Worm (Caenorhabditis elegans) whole organism, L1 larva: ENCODE data around the gene cyp-31A2.
"Not testable (repeated sequence)": the region's sequence is repeated elsewhere in the genome, so short reads cannot be mapped to it uniquely, and the experiment has no call there.

Source experiments
- C16A3.4 ChIP-seq: fragments of 150-350 bp; optimal IDR thresholded peaks from 2 replicates; lab custom pipeline; 2014; ENCODE audit warnings: missing biosample characterization, missing genetic modification characterization
- alr-1 ChIP-seq: fragments of 200-800 bp; sonication (Bioruptor generic); optimal IDR thresholded peaks from 2 replicates; lab custom pipeline; 2018; ENCODE audit warnings: borderline replicate concordance, mild to moderate bottlenecking, missing genetic modification characterization, missing compliant biosample characterization
- ceh-63 ChIP-seq: fragments of 200-800 bp; sonication (Bioruptor generic); optimal IDR thresholded peaks from 2 replicates; lab custom pipeline; 2018; ENCODE audit warnings: mild to moderate bottlenecking, missing genetic modification characterization, missing compliant biosample characterization
- ceh-88 ChIP-seq: fragments of 200-800 bp; sonication (Bioruptor generic); IDR thresholded peaks from 2 replicates; pipeline ENCODE4 v1.3.6; 2022; ENCODE audit warnings: missing genetic modification characterization, missing compliant biosample characterization
- ceh-90 ChIP-seq: sonication (generic microtip); optimal IDR thresholded peaks from 2 replicates; lab custom pipeline; 2016; ENCODE audit warnings: missing genetic modification characterization, missing compliant biosample characterization
- ces-1 ChIP-seq: fragments of 150-350 bp; optimal IDR thresholded peaks from 2 replicates; lab custom pipeline; 2014; ENCODE audit warnings: missing biosample characterization, missing genetic modification reagents, missing genetic modification characterization
- dsc-1 ChIP-seq: sonication (generic microtip); optimal IDR thresholded peaks from 2 replicates; lab custom pipeline; 2016; ENCODE audit warnings: mild to moderate bottlenecking, missing genetic modification characterization, missing compliant biosample characterization
- efl-1 ChIP-seq, 4 experiments: fragments of 150-350 bp; optimal IDR thresholded peaks in 3 of 4; peaks in 1 of 4; 1 replicate in 1 of 4; 2 replicates in 3 of 4; lab custom pipeline; 2014; ENCODE audit warnings: missing biosample characterization in 2 of 4, missing genetic modification characterization in 2 of 4, missing genetic modification reagents in 2 of 4
- efl-3 ChIP-seq: fragments of 200-800 bp; sonication (Bioruptor generic); optimal IDR thresholded peaks from 2 replicates; lab custom pipeline; 2018; ENCODE audit warnings: mild to moderate bottlenecking, missing genetic modification characterization, missing compliant biosample characterization
- egl-27 ChIP-seq, 2 experiments: fragments of 150-350 bp in 1 of 2; sonication (generic microtip); optimal IDR thresholded peaks; 3 replicates each; lab custom pipeline; 2017 to 2018; ENCODE audit warnings: missing biosample characterization in 2 of 2, missing genetic modification characterization in 2 of 2, missing genetic modification reagents in 2 of 2
- fos-1 ChIP-seq: fragments of 150-350 bp; optimal IDR thresholded peaks from 2 replicates; lab custom pipeline; 2014; ENCODE audit warnings: missing biosample characterization, missing genetic modification characterization
- grh-1 ChIP-seq: fragments of 200-800 bp; sonication (Bioruptor generic); IDR thresholded peaks from 2 replicates; pipeline ENCODE4 v1.3.6; 2022; ENCODE audit warnings: missing genetic modification reagents, missing genetic modification characterization, missing compliant biosample characterization
- hlh-17 ChIP-seq: fragments of 200-800 bp; sonication (Bioruptor generic); optimal IDR thresholded peaks from 2 replicates; lab custom pipeline; 2018; ENCODE audit warnings: missing genetic modification characterization, mild to moderate bottlenecking, missing compliant biosample characterization, moderate library complexity, borderline replicate concordance
- hpl-2 ChIP-seq: fragments of 150-350 bp; optimal IDR thresholded peaks from 2 replicates; lab custom pipeline; 2014; ENCODE audit warnings: missing biosample characterization, missing genetic modification reagents, missing genetic modification characterization
- lin-15B ChIP-seq: fragments of 150-350 bp; sonication (generic microtip); optimal IDR thresholded peaks from 3 replicates; lab custom pipeline; 2014; ENCODE audit warnings: missing biosample characterization, missing genetic modification characterization
- lsy-2 ChIP-seq, 2 experiments: fragments of 150-350 bp; optimal IDR thresholded peaks; 2 replicates each; lab custom pipeline; 2014; ENCODE audit warnings: missing biosample characterization in 2 of 2, missing genetic modification characterization in 2 of 2
- nhr-19 ChIP-seq: fragments of 200-800 bp; sonication (Bioruptor generic); conservative IDR thresholded peaks from 2 replicates; pipeline ENCODE4 v1.3.6; 2022; ENCODE audit warnings: missing genetic modification characterization, missing compliant biosample characterization
- nhr-71 ChIP-seq: sonication (generic microtip); optimal IDR thresholded peaks from 2 replicates; lab custom pipeline; 2016; ENCODE audit warnings: mild to moderate bottlenecking, missing genetic modification characterization, moderate library complexity, missing compliant biosample characterization
- nhr-85 ChIP-seq: sonication (generic microtip); peaks from one replicate; lab custom pipeline; 2016; ENCODE audit warnings: missing genetic modification characterization, inconsistent platforms, missing compliant biosample characterization
- pag-3 ChIP-seq: sonication (generic microtip); optimal IDR thresholded peaks from 2 replicates; lab custom pipeline; 2017; ENCODE audit warnings: missing genetic modification characterization, mild to moderate bottlenecking, missing compliant biosample characterization, antibody characterized with exemption, borderline replicate concordance; ENCODE audit not compliant: insufficient read depth
- skn-1 ChIP-seq: fragments of 150-350 bp; optimal IDR thresholded peaks from 2 replicates; lab custom pipeline; 2014; ENCODE audit warnings: missing biosample characterization, missing genetic modification characterization
- snu-23 ChIP-seq: sonication (generic microtip); optimal IDR thresholded peaks from 2 replicates; lab custom pipeline; 2016; ENCODE audit warnings: missing genetic modification characterization, missing compliant biosample characterization
- swsn-7 ChIP-seq: sonication (generic microtip); optimal IDR thresholded peaks from 2 replicates; lab custom pipeline; 2016; ENCODE audit warnings: missing genetic modification characterization, missing compliant biosample characterization
- tlp-1 ChIP-seq: fragments of 150-350 bp; optimal IDR thresholded peaks from 2 replicates; lab custom pipeline; 2014; ENCODE audit warnings: missing biosample characterization, missing genetic modification characterization
- unc-30 ChIP-seq: sonication (generic microtip); optimal IDR thresholded peaks from 2 replicates; lab custom pipeline; 2017; ENCODE audit warnings: missing biosample characterization, missing genetic modification characterization
- unc-86 ChIP-seq: sonication (generic microtip); optimal IDR thresholded peaks from 2 replicates; lab custom pipeline; 2016; ENCODE audit warnings: missing genetic modification characterization, missing compliant biosample characterization
- unc-98 ChIP-seq: fragments of 200-800 bp; sonication (Bioruptor generic); IDR thresholded peaks from 2 replicates; pipeline ENCODE4 v1.3.6; 2022; ENCODE audit warnings: missing genetic modification characterization, missing compliant biosample characterization
- vab-15 ChIP-seq: sonication (generic microtip); optimal IDR thresholded peaks from 2 replicates; lab custom pipeline; 2017; ENCODE audit warnings: missing genotype, mild to moderate bottlenecking, missing genetic modification characterization, missing compliant biosample characterization
- ztf-11 ChIP-seq, 2 experiments: sonication (generic microtip); optimal IDR thresholded peaks; 2 replicates each; lab custom pipeline; 2016 to 2017; ENCODE audit warnings: missing genetic modification characterization in 2 of 2, missing biosample characterization in 1 of 2, missing compliant biosample characterization in 1 of 2

The cyp-31A2 gene

ce11 chrIV:11394243-11394642 is 9.5 kb upstream of the cyp-31A2 start, which contains the start of gene tag-89:
tag-89 (plus strand) TSS chrIV:11394543.
- no peak for TF ChIP-seq pag-3 (tag; lab: Kevin White, UChicago)

ce11 chrIV:11398267-11398825 is 5.4 kb upstream of the cyp-31A2 start, which contains the start of gene dsl-6:
dsl-6 (minus strand) TSS chrIV:11398317.
- not testable (repeated sequence) for TF ChIP-seq ceh-88; tlp-1; alr-1 (tag; lab: Kevin White, UChicago)
- TF ChIP-seq, all 84 proteins: peak for 0; not testable (repeated sequence) for 84

- TF ChIP-seq efl-1 (optimal IDR thresholded peaks at IDR 0.05; lab: Kevin White, UChicago) = not testable (repeated sequence)
- TF ChIP-seq efl-1 (GFP tag; optimal IDR thresholded peaks at IDR 0.05 in 1 of 2; lab: Kevin White, UChicago) = peak in 1 of 2 experiments; percentile 24
Observed at ce11 chrIV:11400098-11400497, 3.7 kb upstream of the cyp-31A2 start.

- no peak for TF ChIP-seq ceh-90 (tag; lab: Kevin White, UChicago)
- TF ChIP-seq lin-15B (tag; lab: Kevin White, UChicago) = no peak
- no peak for TF ChIP-seq grh-1 (GFP tag; lab: Robert Waterston, UW)
- no peak for TF ChIP-seq dsc-1
- TF ChIP-seq nhr-71 (tag; lab: Kevin White, UChicago) = no peak
- no peak for TF ChIP-seq swsn-7 (tag; lab: Kevin White, UChicago)
Observed at ce11 chrIV:11401482-11401881, 2.3 kb upstream of the cyp-31A2 start.

ce11 chrIV:11406127-11406526 is 2.4 kb downstream of the cyp-31A2 start:
- not testable (repeated sequence) for TF ChIP-seq efl-1 (optimal IDR thresholded peaks at IDR 0.05; lab: Kevin White, UChicago)
- peak in 1 of 2 experiments; percentile 21 for TF ChIP-seq efl-1 (GFP tag; optimal IDR thresholded peaks at IDR 0.05 in 1 of 2; lab: Kevin White, UChicago)

- peak in 1 of 2 experiments; percentile 46 for TF ChIP-seq ztf-11 (tag; optimal IDR thresholded peaks at IDR 0.05; lab: Kevin White, UChicago)
- TF ChIP-seq nhr-19 (GFP tag; lab: Robert Waterston, UW) = 0 out of 2 replicates have a peak, but pooled peaks have one; percentile 18
- TF ChIP-seq nhr-85 (tag; lab: Kevin White, UChicago) = peak; percentile 14
- TF ChIP-seq, all 84 proteins: peak for 3; not testable (repeated sequence) for 81
Observed at ce11 chrIV:11406744-11407690, 3.3 kb downstream of the cyp-31A2 start, which contains the start of the genes his-63 and his-64. his-63 (minus strand) TSS chrIV:11406861. his-64 (plus strand) TSS chrIV:11407116.

ce11 chrIV:11410084-11410483 is 6.3 kb downstream of the cyp-31A2 start, which contains the start of gene gfat-2:
gfat-2 (plus strand) TSS chrIV:11410228.
- TF ChIP-seq C16A3.4 (tag; lab: Kevin White, UChicago) (no peak), hlh-17 (no peak), efl-3 (GFP tag; lab: Kevin White, UChicago) (no peak), fos-1 (tag; lab: Kevin White, UChicago) (no peak), lsy-2 (tag; optimal IDR thresholded peaks at IDR 0.05; lab: Kevin White, UChicago) (no peak), vab-15 (tag; lab: Kevin White, UChicago) (no peak), grh-1 (GFP tag; lab: Robert Waterston, UW) (no peak)
- TF ChIP-seq, all 84 proteins: peak for 0

ce11 chrIV:11414920-11415319 is 11.2 kb downstream of the cyp-31A2 start, which contains the start of gene F22B3.10:
F22B3.10 (minus strand) TSS chrIV:11415020.
- TF ChIP-seq ceh-63 = no peak
- no peak for TF ChIP-seq hpl-2 (GFP tag; lab: Kevin White, UChicago)
- TF ChIP-seq egl-27 (tag; optimal IDR thresholded peaks at IDR 0.05; lab: Kevin White, UChicago) = no peak
- no peak for TF ChIP-seq hlh-17
- no peak for TF ChIP-seq ces-1 (GFP tag; lab: Kevin White, UChicago)
- no peak for TF ChIP-seq unc-98
- no peak for TF ChIP-seq unc-86 (tag; lab: Kevin White, UChicago)
- no peak for TF ChIP-seq snu-23 (GFP tag; lab: Kevin White, UChicago)
- no peak for TF ChIP-seq skn-1 (tag; lab: Kevin White, UChicago)
- TF ChIP-seq ceh-88 = no peak
- no peak for TF ChIP-seq fos-1 (tag; lab: Kevin White, UChicago)
- no peak for TF ChIP-seq unc-30 (tag; lab: Kevin White, UChicago)
